Worm (Caenorhabditis elegans): ENCODE measurements around the gene F19C6.5.

Gene F19C6.5

DNA sequence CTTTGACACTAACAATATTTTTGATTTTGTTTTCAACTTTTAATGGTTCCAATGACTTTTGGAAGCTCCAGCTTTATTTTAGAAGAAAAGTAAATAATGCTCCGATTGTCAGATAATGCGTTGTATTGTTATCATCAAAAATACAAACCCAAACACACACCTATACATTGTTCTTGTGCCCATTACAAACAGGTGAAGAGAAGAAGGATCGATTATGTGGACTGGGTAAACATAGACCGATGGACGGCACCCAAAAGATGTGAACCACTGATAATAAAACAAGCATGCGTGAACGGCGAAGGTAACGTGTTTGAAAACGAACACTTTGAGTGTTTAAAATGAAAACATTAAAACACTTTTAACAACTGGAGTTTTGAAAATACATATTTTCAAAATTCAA lies 2.4 kb upstream of the F19C6.5 start:
- TF ChIP-seq him-1 (tag; optimal IDR thresholded peaks at IDR 0.05): no peak
- no peak for TF ChIP-seq dao-5 (tag; optimal IDR thresholded peaks at IDR 0.05)

DNA sequence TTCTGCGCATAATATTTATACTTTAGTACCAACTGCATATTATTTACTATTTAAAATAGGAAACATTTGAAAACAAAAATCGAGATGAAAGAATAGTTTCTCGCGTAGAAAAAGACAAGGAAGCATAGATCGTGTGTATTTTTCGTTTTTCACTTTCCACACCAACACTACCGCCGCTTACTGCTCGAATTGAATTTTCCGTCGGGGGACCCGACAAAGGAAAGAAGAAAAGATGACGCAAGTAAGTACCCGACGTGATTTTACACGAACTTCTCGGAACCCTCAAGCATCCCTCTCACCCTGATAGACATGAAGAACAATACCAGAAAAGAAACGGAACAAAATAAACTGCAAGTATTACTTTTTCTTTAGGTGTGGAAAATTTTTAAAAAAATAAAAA lies 3.5 kb downstream of the F19C6.5 start:
- TF ChIP-seq dao-5 (tag; optimal IDR thresholded peaks at IDR 0.05): no peak
- no peak for TF ChIP-seq him-1 (tag; optimal IDR thresholded peaks at IDR 0.05)
- no peak for TF ChIP-seq W03F9.2 (tag; optimal IDR thresholded peaks at IDR 0.05)

DNA sequence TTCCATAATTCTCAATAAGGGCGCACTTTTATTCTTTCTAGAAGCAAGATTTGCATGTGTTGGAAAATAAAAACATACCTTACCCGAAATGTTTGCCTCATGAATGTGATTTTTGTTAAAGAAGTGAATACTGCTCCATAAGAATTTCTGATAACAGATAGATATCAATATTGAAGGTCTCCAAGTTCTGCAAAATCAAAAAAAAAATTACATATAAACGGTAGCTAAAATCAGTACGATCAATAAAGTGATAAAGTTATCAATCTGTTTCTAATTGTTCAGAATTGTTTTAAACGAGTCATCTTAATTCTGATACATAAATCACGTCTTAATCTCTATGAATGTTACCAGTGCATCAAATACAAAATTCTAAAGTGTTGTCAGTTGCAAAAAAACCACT lies 8.5 kb downstream of the F19C6.5 start, which contains the start of gene mgl-1:
mgl-1 (minus strand) TSS at position 101 of the 400 bp plus-strand sequence.
- TF ChIP-seq him-1 (tag; optimal IDR thresholded peaks at IDR 0.05): no peak
- no peak for TF ChIP-seq dao-5 (tag; optimal IDR thresholded peaks at IDR 0.05)
- no peak for TF ChIP-seq W03F9.2 (tag; optimal IDR thresholded peaks at IDR 0.05)

DNA sequence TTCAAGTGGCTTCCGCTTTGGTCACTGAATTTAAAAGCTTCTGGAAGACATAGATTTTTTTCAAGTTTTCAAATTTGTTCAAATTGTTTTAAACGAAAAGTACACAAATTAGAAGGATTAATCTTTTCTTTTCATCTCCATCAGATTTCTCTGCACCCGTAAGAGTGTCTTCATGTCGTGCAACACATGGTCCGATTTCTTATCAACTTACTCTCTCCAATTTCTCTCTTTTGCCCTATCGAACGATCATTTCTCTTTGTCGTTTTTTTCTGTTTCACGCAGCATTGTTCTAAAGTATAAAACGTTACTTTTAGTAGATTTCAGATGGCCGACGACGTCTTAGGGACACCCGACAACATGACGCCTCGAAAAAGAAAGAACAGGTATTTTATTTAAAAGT lies 19.5 kb downstream of the F19C6.5 start, which contains the start of gene pssy-1:
pssy-1 (plus strand) TSS at position 318 of the 400 bp plus-strand sequence.
- TF ChIP-seq dao-5 (tag; optimal IDR thresholded peaks at IDR 0.05): no peak
- TF ChIP-seq him-1 (tag; optimal IDR thresholded peaks at IDR 0.05): no peak
- no peak for TF ChIP-seq W03F9.2 (tag; optimal IDR thresholded peaks at IDR 0.05)

DNA sequence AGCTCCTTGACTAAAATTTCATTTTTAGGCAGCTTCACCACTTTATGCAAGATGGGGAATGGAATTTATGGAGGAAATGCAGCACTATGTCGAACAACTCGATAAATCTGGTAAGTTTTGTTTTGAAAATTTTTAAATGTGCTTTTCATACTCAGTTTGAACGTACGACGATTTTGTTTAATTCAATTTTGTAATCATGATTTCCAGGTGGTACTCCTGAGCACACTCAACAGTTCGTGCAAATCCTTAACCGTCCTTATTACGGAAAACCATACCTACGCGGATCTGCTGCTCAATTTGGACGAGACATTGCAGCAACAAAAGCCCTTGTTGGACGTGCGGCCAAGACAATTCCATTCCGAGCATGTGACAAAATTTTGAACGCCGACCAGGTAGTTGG lies 22.2 kb downstream of the F19C6.5 start:
- TF ChIP-seq dao-5 (tag; optimal IDR thresholded peaks at IDR 0.05) (no peak), W03F9.2 (tag; optimal IDR thresholded peaks at IDR 0.05) (no peak), him-1 (tag; optimal IDR thresholded peaks at IDR 0.05) (no peak)

DNA sequence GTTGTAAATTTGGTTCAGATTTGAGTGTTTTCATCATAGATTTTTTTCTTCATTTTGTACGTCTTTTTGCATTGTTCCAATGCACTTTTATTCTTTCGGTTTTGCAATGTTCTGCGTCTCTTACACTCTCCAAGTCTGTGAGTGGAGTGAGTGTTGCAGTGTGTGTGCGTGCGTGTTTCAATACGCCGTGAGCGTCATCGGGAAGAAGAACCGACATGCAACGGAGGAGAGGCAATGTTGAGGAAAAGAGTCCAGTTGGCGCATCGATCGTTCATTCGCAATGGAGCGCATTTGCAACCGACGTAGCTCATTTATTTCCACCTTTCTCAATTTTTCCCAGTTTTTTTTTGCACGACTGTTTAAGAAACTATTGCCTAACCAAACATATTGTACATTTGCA lies 26.2 kb downstream of the F19C6.5 start, which contains the start of gene ZC506.1:
ZC506.1 (plus strand) TSS at position 400 of the 400 bp plus-strand sequence.
- TF ChIP-seq dao-5 (tag; optimal IDR thresholded peaks at IDR 0.05) (peak; percentile 31), W03F9.2 (tag; optimal IDR thresholded peaks at IDR 0.05) (peak; percentile 91), him-1 (tag; optimal IDR thresholded peaks at IDR 0.05) (peak; percentile 90)

DNA sequence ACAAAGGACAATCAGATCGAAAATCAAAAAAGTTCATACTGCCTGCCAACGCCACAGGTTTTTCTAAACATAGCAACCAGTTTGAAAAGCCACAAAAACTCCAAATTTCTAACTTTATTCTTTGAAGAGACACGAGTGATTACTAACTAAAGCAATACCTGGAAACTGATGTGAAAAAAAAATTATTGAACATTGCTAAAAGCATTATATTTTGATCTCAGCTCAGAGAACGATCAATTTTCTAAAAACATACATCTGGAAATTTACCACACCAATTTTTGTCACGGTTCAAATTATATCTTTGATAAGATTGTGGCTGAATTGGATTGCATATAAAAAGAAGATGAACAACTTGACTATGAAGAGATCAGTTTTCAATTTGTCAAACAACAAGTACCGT lies 27.3 kb downstream of the F19C6.5 start:
- TF ChIP-seq dao-5 (tag; optimal IDR thresholded peaks at IDR 0.05) (no peak), him-1 (tag; optimal IDR thresholded peaks at IDR 0.05) (no peak), W03F9.2 (tag; optimal IDR thresholded peaks at IDR 0.05) (no peak)

DNA sequence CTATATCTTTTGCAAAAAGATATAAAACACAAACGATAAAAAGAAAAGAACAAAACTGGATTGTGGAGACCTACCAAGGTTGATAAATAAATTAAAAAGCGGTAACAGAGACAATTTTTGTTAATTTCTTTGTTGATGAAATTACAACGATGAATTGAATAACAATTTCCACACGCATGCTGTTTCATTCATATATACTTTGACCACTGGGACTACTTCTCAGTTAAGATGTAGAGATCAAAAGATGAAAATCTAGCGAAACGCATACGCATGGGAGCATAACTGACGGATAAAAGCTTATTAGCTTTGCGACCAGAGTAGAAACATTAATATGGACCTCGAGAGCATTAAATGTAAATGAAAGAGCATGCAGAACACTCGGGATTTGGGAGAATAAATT lies 28.7 kb downstream of the F19C6.5 start:
- TF ChIP-seq dao-5 (tag; optimal IDR thresholded peaks at IDR 0.05) (no peak), W03F9.2 (tag; optimal IDR thresholded peaks at IDR 0.05) (no peak), him-1 (tag; optimal IDR thresholded peaks at IDR 0.05) (no peak)

DNA sequence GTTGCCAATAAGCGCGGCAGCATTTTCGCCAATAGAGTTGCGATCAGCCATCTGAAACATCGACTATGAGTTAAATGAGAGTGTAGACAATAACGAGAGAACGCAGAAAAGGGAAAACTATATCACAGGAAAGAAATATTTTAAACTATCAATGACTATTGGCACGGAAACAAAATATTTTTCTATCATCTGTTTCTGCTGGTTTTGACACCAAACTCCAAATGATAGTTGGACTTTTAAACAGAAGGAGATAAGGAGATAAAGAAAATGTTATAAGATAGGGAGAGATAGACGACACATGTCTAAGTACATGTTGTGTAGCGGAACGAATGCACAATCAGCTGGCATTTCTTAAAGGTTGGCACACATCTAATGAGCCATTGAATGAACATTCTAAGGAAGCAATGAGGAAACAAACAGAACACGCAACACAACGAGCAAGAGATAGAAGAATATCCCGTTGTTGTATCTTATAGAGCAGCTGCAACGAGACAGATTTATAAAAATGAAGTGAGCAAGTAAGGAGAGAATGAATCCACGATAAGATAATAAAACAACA lies 30.2 kb downstream of the F19C6.5 start, which contains the start of gene cysl-1:
cysl-1 (minus strand) TSS at position 51 of the 559 bp plus-strand sequence.
- no peak for TF ChIP-seq W03F9.2 (tag; optimal IDR thresholded peaks at IDR 0.05)
- TF ChIP-seq him-1 (tag; optimal IDR thresholded peaks at IDR 0.05): no peak
- TF ChIP-seq dao-5 (tag; optimal IDR thresholded peaks at IDR 0.05): no peak

DNA sequence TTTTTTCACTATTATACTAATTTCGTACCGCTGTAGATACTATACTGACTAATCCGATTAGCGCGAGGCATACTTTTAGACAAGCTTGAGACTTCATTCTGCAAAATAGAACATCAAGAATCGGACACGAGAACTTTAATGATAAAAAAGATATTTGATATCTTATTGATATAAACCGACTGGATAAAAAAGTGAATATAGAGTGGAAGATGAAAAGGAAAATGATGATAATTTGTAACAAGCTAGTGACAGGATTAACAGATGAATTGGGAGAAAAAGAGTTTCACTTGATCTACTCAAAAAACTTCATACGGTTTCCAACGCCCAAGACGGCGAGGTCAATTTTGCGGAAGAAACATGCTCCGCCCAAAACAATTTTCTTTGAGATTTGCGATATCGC lies 35.8 kb downstream of the F19C6.5 start, which contains the start of gene nas-37:
nas-37 (minus strand) TSS at position 101 of the 400 bp plus-strand sequence.
- TF ChIP-seq him-1 (tag; optimal IDR thresholded peaks at IDR 0.05): no peak
- no peak for TF ChIP-seq W03F9.2 (tag; optimal IDR thresholded peaks at IDR 0.05)
- TF ChIP-seq dao-5 (tag; optimal IDR thresholded peaks at IDR 0.05): no peak

DNA sequence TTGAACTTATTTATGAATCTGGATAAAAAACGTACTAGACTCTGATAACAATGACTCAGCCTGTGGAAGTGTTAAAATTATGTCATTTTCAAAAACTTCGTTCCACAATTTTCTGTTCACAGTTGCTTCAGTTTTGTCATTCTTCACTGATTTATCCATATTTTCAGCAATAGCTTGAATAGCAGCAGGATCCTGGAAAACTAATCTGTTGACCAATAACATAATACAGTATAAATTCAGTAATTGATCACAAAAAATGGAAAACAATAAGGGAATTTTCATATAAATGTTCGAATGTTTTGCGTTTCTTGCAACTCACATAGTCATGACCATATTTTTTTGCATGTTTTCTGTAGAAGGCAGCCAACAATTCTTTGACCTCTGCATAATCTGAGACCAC lies 36.2 kb downstream of the F19C6.5 start:
- no peak for TF ChIP-seq him-1 (tag; optimal IDR thresholded peaks at IDR 0.05)
- no peak for TF ChIP-seq dao-5 (tag; optimal IDR thresholded peaks at IDR 0.05)
- no peak for TF ChIP-seq W03F9.2 (tag; optimal IDR thresholded peaks at IDR 0.05)

DNA sequence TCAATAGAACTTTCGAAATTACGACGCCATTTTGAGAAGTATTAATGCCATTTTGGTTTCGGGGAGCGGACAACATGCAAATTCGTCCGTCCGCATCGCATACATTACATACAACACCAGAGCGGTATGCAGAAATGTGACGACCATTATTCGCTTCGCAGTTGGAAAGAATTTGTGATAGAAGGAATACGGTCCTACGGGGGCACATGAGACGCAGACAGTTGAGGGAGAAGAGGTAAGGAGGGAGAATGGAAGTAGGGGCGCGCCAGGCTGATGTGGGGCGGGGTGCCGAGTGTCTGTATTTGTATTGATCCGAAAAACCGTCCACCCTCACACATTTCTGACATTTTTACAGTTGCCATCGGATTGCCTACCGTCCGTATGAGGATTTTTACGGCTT lies 43.4 kb downstream of the F19C6.5 start:
- no peak for TF ChIP-seq dao-5 (tag; optimal IDR thresholded peaks at IDR 0.05)
- no peak for TF ChIP-seq W03F9.2 (tag; optimal IDR thresholded peaks at IDR 0.05)
- TF ChIP-seq him-1 (tag; optimal IDR thresholded peaks at IDR 0.05): no peak

DNA sequence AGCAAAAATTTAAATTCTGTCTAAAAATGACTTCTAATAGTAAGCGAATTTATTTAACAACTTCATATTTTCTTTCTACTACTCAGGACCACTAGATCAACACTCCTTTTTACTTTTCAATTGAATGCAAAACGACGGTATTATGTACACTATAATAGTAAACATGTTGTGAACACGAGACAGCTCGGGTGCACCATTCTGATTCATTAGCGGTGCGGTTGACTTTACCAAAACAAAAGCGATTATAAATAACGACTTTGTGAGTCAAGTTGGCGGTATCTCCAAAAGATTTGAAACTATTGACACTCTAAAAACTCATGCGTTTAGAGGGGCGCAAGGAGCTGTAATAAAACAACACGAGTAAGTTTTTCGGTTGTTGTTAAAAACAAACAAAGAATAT lies 44.2 kb downstream of the F19C6.5 start:
- TF ChIP-seq W03F9.2 (tag; optimal IDR thresholded peaks at IDR 0.05) (no peak), dao-5 (tag; optimal IDR thresholded peaks at IDR 0.05) (no peak), him-1 (tag; optimal IDR thresholded peaks at IDR 0.05) (no peak)

DNA sequence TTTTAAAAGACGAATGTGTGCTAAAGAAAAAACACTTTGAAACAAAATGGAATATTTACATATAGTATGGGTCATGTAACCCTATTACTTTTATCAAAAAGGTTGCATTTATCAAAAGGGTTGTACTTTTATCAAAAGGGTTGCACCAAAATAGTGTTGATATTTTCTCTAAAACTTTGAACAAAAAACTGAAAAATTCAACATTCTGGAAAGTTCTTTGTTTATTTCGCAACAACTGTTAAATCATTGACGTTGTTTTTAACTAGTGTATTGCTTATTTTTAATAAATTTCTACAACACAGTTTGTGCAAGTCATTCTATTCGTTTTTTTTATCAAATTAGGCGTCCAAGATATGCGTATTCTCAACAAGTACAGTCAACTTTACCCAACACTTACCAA lies 46.2 kb downstream of the F19C6.5 start, which contains the start of the genes C17G1.5 and C17G1.14:
C17G1.5 (plus strand) TSS at position 266 of the 400 bp plus-strand sequence.
C17G1.14 (plus strand) TSS at position 277 of the 400 bp plus-strand sequence.
- TF ChIP-seq W03F9.2 (tag; optimal IDR thresholded peaks at IDR 0.05): no peak
- TF ChIP-seq dao-5 (tag; optimal IDR thresholded peaks at IDR 0.05): no peak
- TF ChIP-seq him-1 (tag; optimal IDR thresholded peaks at IDR 0.05): no peak

DNA sequence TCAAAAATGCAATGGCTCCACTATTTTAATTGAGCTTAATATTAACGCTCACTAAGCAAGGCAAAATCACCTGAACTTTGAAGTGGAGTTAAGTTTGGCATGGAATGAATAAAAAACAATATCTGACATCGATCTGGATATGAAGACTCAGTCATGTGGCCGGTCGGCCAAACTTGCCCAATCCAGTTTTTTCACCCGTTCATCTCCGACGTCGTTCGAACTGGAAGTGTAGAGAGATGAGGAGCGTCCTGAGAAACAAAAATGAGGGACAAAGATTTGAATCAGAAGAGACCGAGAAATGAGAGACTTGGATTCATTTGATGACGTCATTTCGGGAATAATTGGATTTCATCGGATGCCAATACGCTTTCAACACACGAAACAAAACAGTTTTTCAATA lies 46.6 kb downstream of the F19C6.5 start:
- TF ChIP-seq him-1 (tag; optimal IDR thresholded peaks at IDR 0.05): no peak
- TF ChIP-seq dao-5 (tag; optimal IDR thresholded peaks at IDR 0.05): no peak
- TF ChIP-seq W03F9.2 (tag; optimal IDR thresholded peaks at IDR 0.05): no peak
